Worm (Caenorhabditis elegans) whole organism, L1 larva: ENCODE results near the gene his-6.
"Not testable (repeated sequence)": the region's sequence is repeated elsewhere in the genome, so short reads cannot be mapped to it uniquely, and the experiment has no call there.

Experiments used
- C04F5.9 ChIP-seq: sonication (generic microtip); optimal IDR thresholded peaks from 2 replicates; lab custom pipeline; 2016; ENCODE audit warnings: missing genetic modification characterization, missing compliant biosample characterization
- C16A3.4 ChIP-seq: fragments of 150-350 bp; optimal IDR thresholded peaks from 2 replicates; lab custom pipeline; 2014; ENCODE audit warnings: missing biosample characterization, missing genetic modification characterization
- C34B4.2 ChIP-seq: sonication (generic microtip); optimal IDR thresholded peaks from 2 replicates; lab custom pipeline; 2017; ENCODE audit warnings: mild to moderate bottlenecking, missing genetic modification characterization, missing compliant biosample characterization
- F16B12.6 ChIP-seq: fragments of 150-350 bp; optimal IDR thresholded peaks from 2 replicates; lab custom pipeline; 2014; ENCODE audit warnings: missing biosample characterization, missing genetic modification characterization
- Y116A8C.19 ChIP-seq: sonication (generic microtip); optimal IDR thresholded peaks from 2 replicates; lab custom pipeline; 2016; ENCODE audit warnings: missing compliant biosample characterization, missing genetic modification characterization, borderline replicate concordance
- aly-2 ChIP-seq: fragments of 150-350 bp; optimal IDR thresholded peaks from 2 replicates; lab custom pipeline; 2014; ENCODE audit warnings: missing biosample characterization, missing genetic modification characterization
- ama-1 ChIP-seq: fragments of 150-350 bp; optimal IDR thresholded peaks from 2 replicates; lab custom pipeline; 2014
- ceh-8 ChIP-seq: fragments of 200-800 bp; sonication (Bioruptor generic); optimal IDR thresholded peaks from 2 replicates; lab custom pipeline; 2018; ENCODE audit warnings: mild to moderate bottlenecking, missing genetic modification characterization, moderate library complexity, missing compliant biosample characterization
- ceh-90 ChIP-seq: sonication (generic microtip); optimal IDR thresholded peaks from 2 replicates; lab custom pipeline; 2016; ENCODE audit warnings: missing genetic modification characterization, missing compliant biosample characterization
- dsc-1 ChIP-seq: sonication (generic microtip); optimal IDR thresholded peaks from 2 replicates; lab custom pipeline; 2016; ENCODE audit warnings: mild to moderate bottlenecking, missing genetic modification characterization, missing compliant biosample characterization
- efl-1 ChIP-seq, 4 experiments: fragments of 150-350 bp; optimal IDR thresholded peaks in 3 of 4; peaks in 1 of 4; 1 replicate in 1 of 4; 2 replicates in 3 of 4; lab custom pipeline; 2014; ENCODE audit warnings: missing biosample characterization in 2 of 4, missing genetic modification characterization in 2 of 4, missing genetic modification reagents in 2 of 4
- egl-13 ChIP-seq: sonication (generic microtip); optimal IDR thresholded peaks from 2 replicates; lab custom pipeline; 2016; ENCODE audit warnings: missing genotype, missing genetic modification reagents, missing genetic modification characterization, missing compliant biosample characterization
- elt-2 ChIP-seq: sonication (generic microtip); optimal IDR thresholded peaks from 2 replicates; lab custom pipeline; 2016; ENCODE audit warnings: missing genetic modification characterization, mild to moderate bottlenecking, inconsistent platforms, missing compliant biosample characterization, missing genetic modification reagents
- ets-5 ChIP-seq: fragments of 200-800 bp; sonication (Bioruptor generic); IDR thresholded peaks from 2 replicates; pipeline ENCODE4 v1.3.6; 2022; ENCODE audit warnings: missing genetic modification characterization, missing compliant biosample characterization
- irx-1 ChIP-seq: sonication (generic microtip); optimal IDR thresholded peaks from 2 replicates; lab custom pipeline; 2016; ENCODE audit warnings: missing genetic modification characterization, missing compliant biosample characterization
- isw-1 ChIP-seq: fragments of 200-800 bp; sonication (Bioruptor generic); IDR thresholded peaks from 2 replicates; pipeline ENCODE4 v1.3.6; 2022; ENCODE audit warnings: missing genetic modification characterization, missing compliant biosample characterization
- lin-13 ChIP-seq: fragments of 150-350 bp; optimal IDR thresholded peaks from 2 replicates; lab custom pipeline; 2014; ENCODE audit warnings: missing biosample characterization, missing genetic modification reagents, missing genetic modification characterization
- lin-15B ChIP-seq: fragments of 150-350 bp; sonication (generic microtip); optimal IDR thresholded peaks from 3 replicates; lab custom pipeline; 2014; ENCODE audit warnings: missing biosample characterization, missing genetic modification characterization
- lir-3 ChIP-seq: sonication (generic microtip); optimal IDR thresholded peaks from 2 replicates; lab custom pipeline; 2016; ENCODE audit warnings: mild to moderate bottlenecking, missing genetic modification characterization, moderate library complexity, missing compliant biosample characterization; ENCODE audit not compliant: poor library complexity
- lsy-2 ChIP-seq, 2 experiments: fragments of 150-350 bp; optimal IDR thresholded peaks; 2 replicates each; lab custom pipeline; 2014; ENCODE audit warnings: missing biosample characterization in 2 of 2, missing genetic modification characterization in 2 of 2
- mab-9 ChIP-seq: fragments of 200-800 bp; sonication (Bioruptor generic); IDR thresholded peaks from 2 replicates; pipeline ENCODE4 v1.3.6; 2022; ENCODE audit warnings: missing genetic modification reagents, missing genetic modification characterization, missing compliant biosample characterization
- mdl-1 ChIP-seq, 2 experiments: fragments of 150-350 bp; optimal IDR thresholded peaks; 2 replicates each; lab custom pipeline; 2014 to 2017; ENCODE audit warnings: missing biosample characterization in 2 of 2, missing genetic modification characterization in 2 of 2, inconsistent platforms in 1 of 2
- mef-2 ChIP-seq: fragments of 150-350 bp; optimal IDR thresholded peaks from 2 replicates; lab custom pipeline; 2014; ENCODE audit warnings: missing biosample characterization, missing genetic modification characterization
- nhr-12 ChIP-seq: sonication (generic microtip); optimal IDR thresholded peaks from 2 replicates; lab custom pipeline; 2017; ENCODE audit warnings: missing biosample characterization, missing genetic modification characterization
- nhr-20 ChIP-seq: sonication (generic microtip); optimal IDR thresholded peaks from 2 replicates; lab custom pipeline; 2016; ENCODE audit warnings: mild to moderate bottlenecking, missing genetic modification characterization, missing compliant biosample characterization
- nhr-237 ChIP-seq: fragments of 150-350 bp; optimal IDR thresholded peaks from 2 replicates; lab custom pipeline; 2014; ENCODE audit warnings: missing biosample characterization, missing genetic modification characterization
- nhr-28 ChIP-seq: fragments of 150-350 bp; optimal IDR thresholded peaks from 2 replicates; lab custom pipeline; 2014; ENCODE audit warnings: missing biosample characterization, missing genetic modification characterization
- nhr-47 ChIP-seq: sonication (generic microtip); optimal IDR thresholded peaks from 2 replicates; lab custom pipeline; 2016; ENCODE audit warnings: mild to moderate bottlenecking, missing genetic modification characterization, moderate library complexity, missing compliant biosample characterization
- nhr-71 ChIP-seq: sonication (generic microtip); optimal IDR thresholded peaks from 2 replicates; lab custom pipeline; 2016; ENCODE audit warnings: mild to moderate bottlenecking, missing genetic modification characterization, moderate library complexity, missing compliant biosample characterization
- nhr-76 ChIP-seq: sonication (generic microtip); optimal IDR thresholded peaks from 2 replicates; lab custom pipeline; 2017; ENCODE audit warnings: missing biosample characterization, missing genetic modification characterization
- nhr-85 ChIP-seq: sonication (generic microtip); peaks from one replicate; lab custom pipeline; 2016; ENCODE audit warnings: missing genetic modification characterization, inconsistent platforms, missing compliant biosample characterization
- pag-3 ChIP-seq: sonication (generic microtip); optimal IDR thresholded peaks from 2 replicates; lab custom pipeline; 2017; ENCODE audit warnings: missing genetic modification characterization, mild to moderate bottlenecking, missing compliant biosample characterization, antibody characterized with exemption, borderline replicate concordance; ENCODE audit not compliant: insufficient read depth
- pqm-1 ChIP-seq: sonication (generic microtip); optimal IDR thresholded peaks from 3 replicates; lab custom pipeline; 2017; ENCODE audit warnings: missing biosample characterization, missing genetic modification characterization
- swsn-7 ChIP-seq: sonication (generic microtip); optimal IDR thresholded peaks from 2 replicates; lab custom pipeline; 2016; ENCODE audit warnings: missing genetic modification characterization, missing compliant biosample characterization
- unc-86 ChIP-seq: sonication (generic microtip); optimal IDR thresholded peaks from 2 replicates; lab custom pipeline; 2016; ENCODE audit warnings: missing genetic modification characterization, missing compliant biosample characterization
- unc-98 ChIP-seq: fragments of 200-800 bp; sonication (Bioruptor generic); IDR thresholded peaks from 2 replicates; pipeline ENCODE4 v1.3.6; 2022; ENCODE audit warnings: missing genetic modification characterization, missing compliant biosample characterization
- vab-15 ChIP-seq: sonication (generic microtip); optimal IDR thresholded peaks from 2 replicates; lab custom pipeline; 2017; ENCODE audit warnings: missing genotype, mild to moderate bottlenecking, missing genetic modification characterization, missing compliant biosample characterization
- zag-1 ChIP-seq: fragments of 150-350 bp; optimal IDR thresholded peaks from 2 replicates; lab custom pipeline; 2014; ENCODE audit warnings: missing biosample characterization, missing genetic modification characterization
- zip-4 ChIP-seq: fragments of 200-800 bp; sonication (Bioruptor generic); optimal IDR thresholded peaks from 2 replicates; lab custom pipeline; 2018; ENCODE audit warnings: mild to moderate bottlenecking, missing genetic modification characterization, moderate library complexity, missing compliant biosample characterization
- ztf-11 ChIP-seq, 2 experiments: sonication (generic microtip); optimal IDR thresholded peaks; 2 replicates each; lab custom pipeline; 2016 to 2017; ENCODE audit warnings: missing genetic modification characterization in 2 of 2, missing biosample characterization in 1 of 2, missing compliant biosample characterization in 1 of 2
- ztf-4 ChIP-seq: fragments of 150-350 bp; optimal IDR thresholded peaks from 2 replicates; lab custom pipeline; 2014; ENCODE audit warnings: missing biosample characterization, missing genetic modification characterization

The his-6 gene

DNA sequence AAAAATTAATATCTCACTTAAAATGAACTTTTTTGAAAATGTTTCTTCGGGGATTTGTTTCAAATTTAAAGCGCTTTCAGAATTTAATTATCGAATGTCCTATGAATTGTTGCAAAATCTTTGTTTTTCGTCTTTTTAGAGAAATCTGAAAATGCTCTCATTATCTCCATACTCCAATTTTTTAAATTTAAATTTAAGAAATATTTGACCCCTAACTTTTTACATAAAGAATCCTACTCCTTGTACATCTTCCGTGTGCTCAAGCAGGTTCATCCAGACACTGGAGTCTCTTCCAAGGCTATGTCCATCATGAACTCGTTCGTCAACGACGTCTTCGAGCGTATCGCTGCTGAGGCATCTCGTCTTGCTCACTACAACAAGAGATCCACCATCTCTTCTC, 1.4 kb upstream of the his-6 start, which contains the start of gene his-39:
his-39 (plus strand) TSS at position 301 of the 400 bp plus-strand sequence.
- no peak for TF ChIP-seq ztf-11 (tag; optimal IDR thresholded peaks at IDR 0.05; lab: Kevin White, UChicago)
- TF ChIP-seq lin-13 = no peak
- TF ChIP-seq irx-1 = no peak
- no peak for TF ChIP-seq nhr-47 (tag; lab: Kevin White, UChicago)
- no peak for TF ChIP-seq pag-3 (tag; lab: Kevin White, UChicago)
- TF ChIP-seq ceh-8 (GFP tag; lab: Kevin White, UChicago) = no peak
- TF ChIP-seq mdl-1 (tag; optimal IDR thresholded peaks at IDR 0.05; lab: Kevin White, UChicago) = no peak
- no peak for TF ChIP-seq ets-5 (GFP tag; lab: Robert Waterston, UW)

DNA sequence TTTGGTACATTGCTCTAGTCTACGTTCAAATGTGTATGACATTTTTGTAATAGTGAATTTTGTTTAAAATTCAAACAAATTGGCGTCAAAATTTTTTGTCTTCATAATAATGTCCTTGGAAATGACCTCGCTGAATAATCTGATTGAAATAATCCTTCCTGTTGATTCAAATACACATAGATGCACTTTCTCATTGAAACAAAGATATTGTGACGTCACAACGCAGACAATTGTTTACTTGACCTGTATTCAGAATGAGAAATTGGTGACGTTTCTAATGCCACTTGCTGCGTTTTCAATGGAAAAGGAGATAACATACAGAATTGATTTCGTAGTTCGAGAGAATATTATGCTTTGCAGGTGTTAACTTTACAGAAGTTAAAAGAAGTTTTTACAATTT, 861 bp downstream of the his-6 start:
- TF ChIP-seq nhr-28 (tag; lab: Kevin White, UChicago) (no peak), lir-3 (tag; lab: Kevin White, UChicago) (no peak), nhr-71 (tag; lab: Kevin White, UChicago) (no peak), nhr-85 (tag; lab: Kevin White, UChicago) (peak; percentile 87), zag-1 (tag; lab: Kevin White, UChicago) (no peak), C04F5.9 (tag; lab: Kevin White, UChicago) (no peak), nhr-12 (no peak)

DNA sequence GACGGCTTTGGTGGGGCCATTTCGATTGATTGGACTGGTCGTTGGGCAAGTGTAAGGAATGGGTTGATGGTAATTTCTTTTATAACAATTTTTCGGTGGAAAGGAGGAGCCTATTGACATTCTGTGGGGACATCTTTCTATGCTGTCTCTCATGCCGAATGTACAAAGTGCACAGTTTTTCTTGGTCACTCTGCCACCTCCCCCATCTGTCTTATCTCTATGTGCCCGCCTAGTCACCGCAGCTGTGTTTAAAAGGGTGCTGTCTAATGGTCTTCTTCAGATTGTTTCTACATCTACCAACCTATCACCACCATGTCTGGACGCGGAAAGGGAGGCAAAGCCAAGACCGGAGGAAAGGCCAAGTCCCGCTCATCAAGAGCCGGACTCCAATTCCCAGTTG, 1.7 kb downstream of the his-6 start, which contains the start of the genes his-8 and his-7:
his-8 (minus strand) TSS at position 20 of the 400 bp plus-strand sequence.
his-7 (plus strand) TSS at position 313 of the 400 bp plus-strand sequence.
- not testable (repeated sequence) for TF ChIP-seq efl-1 (optimal IDR thresholded peaks at IDR 0.05; lab: Kevin White, UChicago)
- TF ChIP-seq efl-1 (GFP tag; optimal IDR thresholded peaks at IDR 0.05 in 1 of 2; lab: Kevin White, UChicago) = peak in 1 of 2 experiments; percentile 40
- TF ChIP-seq, all 84 proteins: peak for 1; not testable (repeated sequence) for 83

DNA sequence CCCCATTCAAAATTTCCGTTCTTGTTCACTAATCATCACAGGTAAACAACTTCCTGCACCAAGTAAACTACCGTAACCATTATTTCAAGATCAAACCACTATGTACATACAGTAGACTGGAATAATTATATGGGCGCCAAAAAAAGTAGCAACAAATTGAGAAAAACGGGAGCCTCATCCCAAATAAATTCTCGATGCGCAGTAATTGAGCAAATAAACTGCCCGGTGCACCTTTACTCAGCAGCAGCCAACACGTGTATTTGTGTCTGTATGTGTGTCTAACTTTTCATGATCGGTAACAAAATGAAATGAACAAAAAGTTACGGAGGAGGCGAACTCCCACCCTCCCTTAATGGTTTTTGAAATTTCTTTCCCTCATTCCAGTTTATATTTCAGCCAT, 5.6 kb downstream of the his-6 start, which contains the start of gene otpl-5:
otpl-5 (plus strand) TSS at position 301 of the 400 bp plus-strand sequence.
- TF ChIP-seq isw-1 (no peak), nhr-20 (tag; lab: Kevin White, UChicago) (no peak), mef-2 (tag; lab: Kevin White, UChicago) (no peak), swsn-7 (no peak), nhr-85 (tag; lab: Kevin White, UChicago) (no peak), mab-9 (no peak), F16B12.6 (tag; lab: Kevin White, UChicago) (no peak), C16A3.4 (tag; lab: Kevin White, UChicago) (no peak), unc-98 (no peak), pqm-1 (tag; lab: Kevin White, UChicago) (no peak), vab-15 (tag; lab: Kevin White, UChicago) (no peak)

DNA sequence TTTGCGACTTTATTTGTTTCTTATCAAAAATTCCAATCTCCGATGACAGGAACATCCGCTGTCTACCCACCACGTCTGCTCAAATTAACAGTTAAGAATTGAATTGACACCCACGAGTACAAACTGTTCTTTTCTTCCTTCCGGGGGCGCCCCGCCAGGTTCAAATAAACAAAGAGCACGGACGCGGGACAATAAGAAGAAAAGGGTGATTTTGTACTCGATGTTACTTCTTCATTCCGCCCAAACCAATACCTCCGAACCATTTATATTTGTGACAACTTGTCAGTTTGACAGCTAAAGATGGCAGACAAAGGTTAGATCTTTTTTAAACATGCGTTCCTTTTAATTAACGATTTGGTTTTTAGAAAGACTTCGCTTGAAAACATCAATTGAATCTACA, 9.0 kb downstream of the his-6 start, which contains the start of gene otpl-6:
otpl-6 (plus strand) TSS at position 301 of the 400 bp plus-strand sequence.
- TF ChIP-seq ztf-4 (tag; lab: Kevin White, UChicago) = no peak
- TF ChIP-seq C34B4.2 (tag; lab: Kevin White, UChicago) = no peak
- no peak for TF ChIP-seq Y116A8C.19 (tag; lab: Kevin White, UChicago)
- TF ChIP-seq dsc-1 (tag; lab: Kevin White, UChicago) = no peak
- no peak for TF ChIP-seq unc-86
- no peak for TF ChIP-seq lin-15B
- no peak for TF ChIP-seq nhr-237 (tag; lab: Kevin White, UChicago)
- TF ChIP-seq nhr-76 (tag; lab: Kevin White, UChicago) = no peak
- TF ChIP-seq mef-2 (tag; lab: Kevin White, UChicago) = no peak
- TF ChIP-seq ama-1 (lab: Kevin White, UChicago) = no peak
- no peak for TF ChIP-seq aly-2 (tag; lab: Kevin White, UChicago)
- no peak for TF ChIP-seq lsy-2 (tag; optimal IDR thresholded peaks at IDR 0.05; lab: Kevin White, UChicago)
- TF ChIP-seq nhr-20 (tag; lab: Kevin White, UChicago) = no peak
- no peak for TF ChIP-seq elt-2
- TF ChIP-seq lin-13 = no peak
- no peak for TF ChIP-seq zip-4 (GFP tag; lab: Kevin White, UChicago)
- TF ChIP-seq egl-13 (tag; lab: Kevin White, UChicago) = no peak
- no peak for TF ChIP-seq pag-3 (tag; lab: Kevin White, UChicago)
- TF ChIP-seq nhr-71 (tag; lab: Kevin White, UChicago) = no peak
- no peak for TF ChIP-seq ceh-90 (tag; lab: Kevin White, UChicago)
